Worm (Caenorhabditis elegans) whole organism, young adult: Measurements from ENCODE around the gene srxa-14.

Source experiments
- B0035.1 ChIP-seq: sonication (generic microtip); optimal IDR thresholded peaks from 2 replicates; lab custom pipeline; 2016; ENCODE audit warnings: missing genetic modification characterization, mild to moderate bottlenecking, missing compliant biosample characterization, missing genotype, missing genetic modification reagents
- F37B4.10 ChIP-seq: fragments of 200-800 bp; sonication (Bioruptor generic); IDR thresholded peaks from 2 replicates; pipeline ENCODE4 v1.3.6; 2022; ENCODE audit warnings: missing genetic modification characterization, missing compliant biosample characterization
- Y53F4B.3 ChIP-seq: fragments of 200-800 bp; sonication (Bioruptor generic); IDR thresholded peaks from 2 replicates; pipeline ENCODE4 v1.3.6; 2022; ENCODE audit warnings: missing genetic modification reagents, missing genetic modification characterization, missing compliant biosample characterization
- efl-1 ChIP-seq: fragments of 150-350 bp; optimal IDR thresholded peaks from 2 replicates; lab custom pipeline; 2014; ENCODE audit warnings: missing biosample characterization, missing genetic modification reagents, missing genetic modification characterization
- hlh-12 ChIP-seq: sonication (generic microtip); optimal IDR thresholded peaks from 2 replicates; lab custom pipeline; 2016; ENCODE audit warnings: missing genetic modification characterization, missing compliant biosample characterization
- let-607 ChIP-seq, 2 experiments: fragments of 200-800 bp in 1 of 2; sonication (Bioruptor generic) in 1 of 2; sonication (generic microtip) in 1 of 2; optimal IDR thresholded peaks; 2 replicates each; lab custom pipeline; 2016 to 2018; ENCODE audit warnings: mild to moderate bottlenecking in 2 of 2, missing compliant biosample characterization in 2 of 2, missing genetic modification characterization in 2 of 2, moderate library complexity in 2 of 2, missing genotype in 1 of 2
- lir-1 ChIP-seq: fragments of 200-800 bp; sonication (Bioruptor generic); conservative IDR thresholded peaks from 2 replicates; pipeline ENCODE4 v1.3.6; 2022; ENCODE audit warnings: missing genetic modification reagents, missing genetic modification characterization, missing compliant biosample characterization
- nfya-1 ChIP-seq: sonication (generic microtip); optimal IDR thresholded peaks from 2 replicates; lab custom pipeline; 2017; ENCODE audit warnings: antibody characterized with exemption, missing compliant biosample characterization, missing genetic modification characterization, borderline replicate concordance; ENCODE audit not compliant: insufficient read depth
- nhr-90 ChIP-seq: sonication (generic microtip); optimal IDR thresholded peaks from 2 replicates; lab custom pipeline; 2016; ENCODE audit warnings: missing genotype, mild to moderate bottlenecking, missing genetic modification characterization, missing compliant biosample characterization
- pha-4 ChIP-seq: fragments of 150-350 bp; sonication (generic microtip); optimal IDR thresholded peaks from 2 replicates; lab custom pipeline; 2014; ENCODE audit warnings: missing biosample characterization, missing genetic modification reagents, missing genetic modification characterization
- snpc-1.3 ChIP-seq: sonication (generic microtip); optimal IDR thresholded peaks from 2 replicates; lab custom pipeline; 2017; ENCODE audit warnings: missing genetic modification characterization, mild to moderate bottlenecking, missing compliant biosample characterization, antibody characterized with exemption, moderate library complexity, missing genotype, missing genetic modification reagents; ENCODE audit not compliant: insufficient read depth

- no peak for TF ChIP-seq F37B4.10 (GFP tag; lab: Robert Waterston, UW)
- TF ChIP-seq let-607 (tag; optimal IDR thresholded peaks at IDR 0.05; lab: Kevin White, UChicago), result no peak
- no peak for TF ChIP-seq efl-1 (GFP tag; lab: Kevin White, UChicago)
- no peak for TF ChIP-seq Y53F4B.3 (GFP tag; lab: Robert Waterston, UW)
- TF ChIP-seq nhr-90 (tag; lab: Kevin White, UChicago), result no peak
- TF ChIP-seq B0035.1 (tag; lab: Kevin White, UChicago), result no peak
- no peak for TF ChIP-seq pha-4 (tag; lab: Kevin White, UChicago)
- no peak for TF ChIP-seq nfya-1 (tag; lab: Kevin White, UChicago)
- TF ChIP-seq snpc-1.3 (tag; lab: Kevin White, UChicago), result no peak
- no peak for TF ChIP-seq lir-1 (GFP tag; lab: Robert Waterston, UW)
- TF ChIP-seq hlh-12, result no peak
Observed at ce11 chrV:20654350-20654749, 15.0 kb downstream of the srxa-14 start, which contains the start of gene mnr-1.
